Worm (Caenorhabditis elegans) whole organism, L2 larva: Measurements from ENCODE around the gene C16D2.1.

Experiments
- ceh-16 ChIP-seq: fragments of 150-350 bp; optimal IDR thresholded peaks from 2 replicates; lab custom pipeline; 2014; ENCODE audit warnings: missing biosample characterization, missing genetic modification characterization
- skn-1 ChIP-seq: sonication (generic microtip); optimal IDR thresholded peaks from 2 replicates; lab custom pipeline; 2017; ENCODE audit warnings: missing biosample characterization, missing genetic modification characterization

DNA sequence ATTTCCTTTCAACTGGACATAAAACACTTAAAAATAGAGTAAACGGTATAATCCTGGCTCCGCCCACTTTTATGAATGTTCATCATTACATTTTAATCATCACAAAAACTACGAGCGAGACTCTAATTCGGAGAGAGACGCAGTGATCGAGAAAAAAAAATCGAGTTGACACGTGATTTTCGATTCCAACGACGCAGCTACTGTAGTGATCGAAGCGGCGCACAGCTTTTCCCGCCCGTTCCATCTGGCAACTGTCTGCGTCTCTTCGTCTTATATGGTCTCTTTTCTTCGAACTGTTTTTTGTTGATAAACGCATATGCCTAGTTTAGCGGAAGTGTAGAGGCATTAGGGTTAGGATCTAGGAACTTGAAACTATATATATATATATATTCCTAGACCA lies 17.7 kb upstream of the C16D2.1 start:
- TF ChIP-seq ceh-16 (tag; lab: Kevin White, UChicago) (no peak), skn-1 (tag; lab: Kevin White, UChicago) (no peak)
